Worm (Caenorhabditis elegans): ENCODE results near the gene srz-105.
"Not testable (repeated sequence)": the region's sequence is repeated elsewhere in the genome, so short reads cannot be mapped to it uniquely, and the experiment has no call there.

ce11 chrIV:16307925-16308324 is 16.8 kb upstream of the srz-105 start, which contains the start of gene rac-2:
- not testable (repeated sequence) for TF ChIP-seq lin-11 (tag; optimal IDR thresholded peaks at IDR 0.05); odd-2 (tag; optimal IDR thresholded peaks at IDR 0.05); unc-86 (tag; optimal IDR thresholded peaks at IDR 0.05); ama-1 (optimal IDR thresholded peaks at IDR 0.05); pqm-1 (tag; optimal IDR thresholded peaks at IDR 0.05); pha-4 (tag; optimal IDR thresholded peaks at IDR 0.05); nhr-11 (tag; optimal IDR thresholded peaks at IDR 0.05); ahr-1 (tag; optimal IDR thresholded peaks at IDR 0.05); elt-2 (tag; optimal IDR thresholded peaks at IDR 0.05); Y22D7AL.16 (tag; optimal IDR thresholded peaks at IDR 0.05); nfya-1 (tag; optimal IDR thresholded peaks at IDR 0.05); hlh-15 (tag; optimal IDR thresholded peaks at IDR 0.05)
